Worm (Caenorhabditis elegans): ENCODE data around the gene C13A2.4.

C13A2.4 gene

ce11 chrV:7237133-7237532 is 42.1 kb upstream of the C13A2.4 start, which contains the start of gene hyls-1 (continued):
- no peak for TF ChIP-seq T26A5.8 (tag; optimal IDR thresholded peaks at IDR 0.05)
- no peak for TF ChIP-seq ztf-26 (tag; optimal IDR thresholded peaks at IDR 0.05)
- no peak for TF ChIP-seq die-1 (tag; optimal IDR thresholded peaks at IDR 0.05)
- no peak for TF ChIP-seq mes-4 (tag; optimal IDR thresholded peaks at IDR 0.05)
- TF ChIP-seq snpc-3.4 (tag; optimal IDR thresholded peaks at IDR 0.05): peak; percentile 34
- TF ChIP-seq zfh-2 (GFP tag; conservative IDR thresholded peaks at IDR 0.05): no peak
- no peak for TF ChIP-seq Y53F4B.3 (GFP tag; IDR thresholded peaks at IDR 0.05)
- peak; percentile 89; the same call in 1 of the 2 replicates for TF ChIP-seq madf-3 (GFP tag; IDR thresholded peaks at IDR 0.05)
- TF ChIP-seq attf-3 (GFP tag; conservative IDR thresholded peaks at IDR 0.05): peak; percentile 54; the same call in 1 of the 2 replicates
- peak; percentile 97 for TF ChIP-seq mcd-1 (GFP tag; IDR thresholded peaks at IDR 0.05)
- peak; percentile 60 for TF ChIP-seq lsl-1 (GFP tag; optimal IDR thresholded peaks at IDR 0.05)
- no peak for TF ChIP-seq bed-1 (GFP tag; IDR thresholded peaks at IDR 0.05)
- no peak for TF ChIP-seq sdz-38 (tag; optimal IDR thresholded peaks at IDR 0.05)
- no peak for TF ChIP-seq egrh-3 (GFP tag; IDR thresholded peaks at IDR 0.05)
- peak; percentile 61 for TF ChIP-seq hmg-1.2 (GFP tag; IDR thresholded peaks at IDR 0.05)
- TF ChIP-seq repo-1 (tag; optimal IDR thresholded peaks at IDR 0.05): no peak
- TF ChIP-seq mxl-1 (tag; optimal IDR thresholded peaks at IDR 0.05): no peak
- no peak for TF ChIP-seq Y79H2A.3 (GFP tag; conservative IDR thresholded peaks at IDR 0.05)
- TF ChIP-seq xnd-1 (tag; optimal IDR thresholded peaks at IDR 0.05): peak; percentile 56
- no peak for TF ChIP-seq sptf-2 (GFP tag; optimal IDR thresholded peaks at IDR 0.05)
- TF ChIP-seq F10E7.11 (tag; optimal IDR thresholded peaks at IDR 0.05): no peak
- peak; percentile 41 for TF ChIP-seq unc-130 (GFP tag; optimal IDR thresholded peaks at IDR 0.05)
- no peak for TF ChIP-seq B0261.1 (tag; optimal IDR thresholded peaks at IDR 0.05)
- no peak for TF ChIP-seq C17E4.6 (GFP tag; IDR thresholded peaks at IDR 0.05)
- TF ChIP-seq lin-54 (GFP tag; optimal IDR thresholded peaks at IDR 0.05): peak; percentile 97
- no peak for TF ChIP-seq ztf-6 (GFP tag; IDR thresholded peaks at IDR 0.05)
- TF ChIP-seq hlh-12 (tag; optimal IDR thresholded peaks at IDR 0.05): no peak
- peak; percentile 44 for TF ChIP-seq snpc-1.3 (tag; optimal IDR thresholded peaks at IDR 0.05; ENCODE audit: insufficient read depth)
- TF ChIP-seq let-607 (tag; optimal IDR thresholded peaks at IDR 0.05): no peak
- no peak for TF ChIP-seq hrde-1 (tag; optimal IDR thresholded peaks at IDR 0.05; ENCODE audit: borderline replicate concordance)
- no peak for TF ChIP-seq ztf-22 (GFP tag; optimal IDR thresholded peaks at IDR 0.05)
- TF ChIP-seq ztf-25 (GFP tag; IDR thresholded peaks at IDR 0.05): no peak

- TF ChIP-seq ztf-3 (GFP tag; optimal IDR thresholded peaks at IDR 0.05) (no peak), nhr-120 (GFP tag; IDR thresholded peaks at IDR 0.05) (no peak), C06A6.2 (GFP tag; conservative IDR thresholded peaks at IDR 0.05) (no peak), ZK185.1 (tag; optimal IDR thresholded peaks at IDR 0.05; ENCODE audit: poor library complexity, severe bottlenecking) (no peak), aptf-3 (GFP tag; IDR thresholded peaks at IDR 0.05) (no peak), nhr-80 (tag; optimal IDR thresholded peaks at IDR 0.05) (no peak), hmg-1.2 (GFP tag; IDR thresholded peaks at IDR 0.05) (no peak), lin-54 (GFP tag; optimal IDR thresholded peaks at IDR 0.05) (no peak), unc-130 (GFP tag; optimal IDR thresholded peaks at IDR 0.05) (no peak), lsy-27 (tag; optimal IDR thresholded peaks at IDR 0.05; ENCODE audit: borderline replicate concordance, insufficient read depth) (no peak), lsl-1 (GFP tag; optimal IDR thresholded peaks at IDR 0.05) (no peak), Y67H2A.10 (GFP tag; conservative IDR thresholded peaks at IDR 0.05) (no peak), ets-4 (GFP tag; optimal IDR thresholded peaks at IDR 0.05) (no peak), rec-8 (tag; optimal IDR thresholded peaks at IDR 0.05) (no peak), Y53F4B.3 (GFP tag; IDR thresholded peaks at IDR 0.05) (no peak), xnd-1 (tag; optimal IDR thresholded peaks at IDR 0.05) (no peak)
Observed at ce11 chrV:7239471-7239870, 39.7 kb upstream of the C13A2.4 start, which contains the start of gene C05C8.1. Gene C05C8.1 (plus strand): TSS chrV:7239771.

All from whole organism, young adult.